Worm (Caenorhabditis elegans) whole organism, young adult: ENCODE data around the gene fipr-6.

Experiments
- B0035.1 ChIP-seq: sonication (generic microtip); optimal IDR thresholded peaks from 2 replicates; lab custom pipeline; 2016; ENCODE audit warnings: missing genetic modification characterization, mild to moderate bottlenecking, missing compliant biosample characterization, missing genotype, missing genetic modification reagents
- B0261.1 ChIP-seq: sonication (generic microtip); optimal IDR thresholded peaks from 2 replicates; lab custom pipeline; 2016; ENCODE audit warnings: mild to moderate bottlenecking, missing genetic modification characterization, moderate library complexity, missing compliant biosample characterization
- D2030.7 ChIP-seq: fragments of 200-800 bp; sonication (Bioruptor generic); IDR thresholded peaks from 2 replicates; pipeline ENCODE4 v1.3.6; 2022; ENCODE audit warnings: missing genetic modification reagents, missing genetic modification characterization, missing compliant biosample characterization
- F22D6.2 ChIP-seq: sonication (generic microtip); optimal IDR thresholded peaks from 2 replicates; lab custom pipeline; 2016; ENCODE audit warnings: mild to moderate bottlenecking, missing genetic modification characterization, missing compliant biosample characterization
- F33H1.4 ChIP-seq: fragments of 200-800 bp; sonication (Bioruptor generic); IDR thresholded peaks from 2 replicates; pipeline ENCODE4 v1.3.6; 2022; ENCODE audit warnings: missing genetic modification reagents, missing genetic modification characterization, missing compliant biosample characterization
- F37B4.10 ChIP-seq: fragments of 200-800 bp; sonication (Bioruptor generic); IDR thresholded peaks from 2 replicates; pipeline ENCODE4 v1.3.6; 2022; ENCODE audit warnings: missing genetic modification characterization, missing compliant biosample characterization
- F57C9.4 ChIP-seq: sonication (generic microtip); optimal IDR thresholded peaks from 2 replicates; lab custom pipeline; 2017; ENCODE audit warnings: mild to moderate bottlenecking, missing genetic modification characterization, missing compliant biosample characterization
- K11D2.4 ChIP-seq: fragments of 200-800 bp; sonication (Bioruptor generic); IDR thresholded peaks from 2 replicates; pipeline ENCODE4 v1.3.6; 2022; ENCODE audit warnings: missing genetic modification reagents, missing genetic modification characterization, missing compliant biosample characterization
- T07F8.4 ChIP-seq: sonication (generic microtip); optimal IDR thresholded peaks from 2 replicates; lab custom pipeline; 2016; ENCODE audit warnings: mild to moderate bottlenecking, missing genetic modification characterization, moderate library complexity, missing compliant biosample characterization
- Y53G8AR.9 ChIP-seq: fragments of 200-800 bp; sonication (Bioruptor generic); conservative IDR thresholded peaks from 2 replicates; pipeline ENCODE4 v1.3.6; 2022; ENCODE audit warnings: missing genetic modification reagents, missing genetic modification characterization, missing compliant biosample characterization
- Y79H2A.3 ChIP-seq: fragments of 200-800 bp; sonication (Bioruptor generic); conservative IDR thresholded peaks from 2 replicates; pipeline ENCODE4 v1.3.6; 2022; ENCODE audit warnings: missing genetic modification reagents, missing genetic modification characterization, missing compliant biosample characterization
- Y95B8A.8 ChIP-seq: fragments of 200-800 bp; sonication (Bioruptor generic); IDR thresholded peaks from 2 replicates; pipeline ENCODE4 v1.3.6; 2022; ENCODE audit warnings: missing genetic modification reagents, missing genetic modification characterization, missing compliant biosample characterization
- akir-1 ChIP-seq: fragments of 200-800 bp; sonication (Bioruptor generic); optimal IDR thresholded peaks from 2 replicates; lab custom pipeline; 2018; ENCODE audit warnings: mild to moderate bottlenecking, missing genetic modification characterization, moderate library complexity, missing compliant biosample characterization
- aptf-3 ChIP-seq: fragments of 200-800 bp; sonication (Bioruptor generic); IDR thresholded peaks from 2 replicates; pipeline ENCODE4 v1.3.6; 2022; ENCODE audit warnings: missing genetic modification characterization, missing compliant biosample characterization
- bed-2 ChIP-seq: fragments of 200-800 bp; sonication (Bioruptor generic); IDR thresholded peaks from 2 replicates; pipeline ENCODE4 v1.3.6; 2022; ENCODE audit warnings: missing genetic modification reagents, missing genetic modification characterization, missing compliant biosample characterization
- ccch-3 ChIP-seq: fragments of 200-800 bp; sonication (Bioruptor generic); optimal IDR thresholded peaks from 2 replicates; lab custom pipeline; 2018; ENCODE audit warnings: mild to moderate bottlenecking, missing genetic modification characterization, missing compliant biosample characterization
- ceh-58 ChIP-seq: fragments of 200-800 bp; sonication (Bioruptor generic); IDR thresholded peaks from 2 replicates; pipeline ENCODE4 v1.3.6; 2022; ENCODE audit warnings: missing genetic modification characterization, missing compliant biosample characterization
- ceh-91 ChIP-seq: fragments of 200-800 bp; sonication (Bioruptor generic); IDR thresholded peaks from 2 replicates; pipeline ENCODE4 v1.3.6; 2022; ENCODE audit warnings: missing genetic modification reagents, missing genetic modification characterization, missing compliant biosample characterization
- chd-7 ChIP-seq: sonication (generic microtip); optimal IDR thresholded peaks from 2 replicates; lab custom pipeline; 2016; ENCODE audit warnings: mild to moderate bottlenecking, missing genetic modification characterization, moderate library complexity, missing compliant biosample characterization
- die-1 ChIP-seq: sonication (generic microtip); optimal IDR thresholded peaks from 2 replicates; lab custom pipeline; 2016; ENCODE audit warnings: missing genotype, mild to moderate bottlenecking, missing genetic modification characterization, missing compliant biosample characterization
- dpl-1 ChIP-seq: fragments of 150-350 bp; optimal IDR thresholded peaks from 2 replicates; lab custom pipeline; 2014; ENCODE audit warnings: missing biosample characterization, missing genetic modification reagents, missing genetic modification characterization
- egl-18 ChIP-seq: fragments of 200-800 bp; sonication (Bioruptor generic); IDR thresholded peaks from 2 replicates; pipeline ENCODE4 v1.3.6; 2022; ENCODE audit warnings: missing genetic modification reagents, missing genetic modification characterization, missing compliant biosample characterization
- egl-44 ChIP-seq: fragments of 200-800 bp; sonication (Bioruptor generic); IDR thresholded peaks from 2 replicates; pipeline ENCODE4 v1.3.6; 2022; ENCODE audit warnings: missing genetic modification reagents, missing genetic modification characterization, missing compliant biosample characterization
- egrh-3 ChIP-seq: fragments of 200-800 bp; sonication (Bioruptor generic); IDR thresholded peaks from 2 replicates; pipeline ENCODE4 v1.3.6; 2022; ENCODE audit warnings: missing genetic modification reagents, missing genetic modification characterization, missing compliant biosample characterization
- ekl-4 ChIP-seq: fragments of 200-800 bp; sonication (Bioruptor generic); IDR thresholded peaks from 2 replicates; pipeline ENCODE4 v1.3.6; 2022; ENCODE audit warnings: missing genetic modification reagents, missing genetic modification characterization, missing compliant biosample characterization
- ets-4 ChIP-seq: fragments of 200-800 bp; sonication (Bioruptor generic); optimal IDR thresholded peaks from 2 replicates; lab custom pipeline; 2018; ENCODE audit warnings: mild to moderate bottlenecking, missing genetic modification characterization, missing compliant biosample characterization
- gei-17 ChIP-seq: fragments of 200-800 bp; sonication (Bioruptor generic); optimal IDR thresholded peaks from 2 replicates; lab custom pipeline; 2018; ENCODE audit warnings: mild to moderate bottlenecking, missing genetic modification characterization, missing compliant biosample characterization
- hmg-1.2 ChIP-seq: fragments of 200-800 bp; sonication (Bioruptor generic); IDR thresholded peaks from 2 replicates; pipeline ENCODE4 v1.3.6; 2022; ENCODE audit warnings: missing genetic modification reagents, missing genetic modification characterization, missing compliant biosample characterization
- hmg-20 ChIP-seq: fragments of 200-800 bp; sonication (Bioruptor generic); IDR thresholded peaks from 2 replicates; pipeline ENCODE4 v1.3.6; 2022; ENCODE audit warnings: missing genetic modification reagents, missing genetic modification characterization, missing compliant biosample characterization
- hrde-1 ChIP-seq: sonication (generic microtip); optimal IDR thresholded peaks from 2 replicates; lab custom pipeline; 2016; ENCODE audit warnings: missing genetic modification characterization, mild to moderate bottlenecking, missing compliant biosample characterization, moderate library complexity, missing genotype, missing genetic modification reagents, borderline replicate concordance
- lag-1 ChIP-seq: fragments of 200-800 bp; sonication (Bioruptor generic); IDR thresholded peaks from 2 replicates; pipeline ENCODE4 v1.3.6; 2022; ENCODE audit warnings: missing genetic modification reagents, missing genetic modification characterization, missing compliant biosample characterization
- let-607 ChIP-seq, 2 experiments: fragments of 200-800 bp in 1 of 2; sonication (Bioruptor generic) in 1 of 2; sonication (generic microtip) in 1 of 2; optimal IDR thresholded peaks; 2 replicates each; lab custom pipeline; 2016 to 2018; ENCODE audit warnings: mild to moderate bottlenecking in 2 of 2, missing compliant biosample characterization in 2 of 2, missing genetic modification characterization in 2 of 2, moderate library complexity in 2 of 2, missing genotype in 1 of 2
- lin-26 ChIP-seq: fragments of 200-800 bp; sonication (Bioruptor generic); IDR thresholded peaks from 2 replicates; pipeline ENCODE4 v1.3.6; 2022; ENCODE audit warnings: missing genetic modification reagents, missing genetic modification characterization, missing compliant biosample characterization
- lsl-1 ChIP-seq: fragments of 200-800 bp; sonication (Bioruptor generic); optimal IDR thresholded peaks from 2 replicates; lab custom pipeline; 2018; ENCODE audit warnings: mild to moderate bottlenecking, missing genetic modification characterization, moderate library complexity, missing compliant biosample characterization
- lsy-27 ChIP-seq: sonication (generic microtip); optimal IDR thresholded peaks from 2 replicates; lab custom pipeline; 2017; ENCODE audit warnings: missing genetic modification characterization, mild to moderate bottlenecking, missing compliant biosample characterization, antibody characterized with exemption, missing genotype, borderline replicate concordance; ENCODE audit not compliant: insufficient read depth
- madf-6 ChIP-seq: fragments of 200-800 bp; sonication (Bioruptor generic); IDR thresholded peaks from 2 replicates; pipeline ENCODE4 v1.3.6; 2022; ENCODE audit warnings: missing genetic modification reagents, missing genetic modification characterization, missing compliant biosample characterization
- mxl-1 ChIP-seq: sonication (generic microtip); optimal IDR thresholded peaks from 2 replicates; lab custom pipeline; 2016; ENCODE audit warnings: missing genetic modification characterization, missing compliant biosample characterization
- nfya-2 ChIP-seq: fragments of 200-800 bp; sonication (Bioruptor generic); IDR thresholded peaks from 2 replicates; pipeline ENCODE4 v1.3.6; 2022; ENCODE audit warnings: missing genetic modification reagents, missing genetic modification characterization, missing compliant biosample characterization
- nfyb-1 ChIP-seq: fragments of 200-800 bp; sonication (Bioruptor generic); IDR thresholded peaks from 2 replicates; pipeline ENCODE4 v1.3.6; 2022; ENCODE audit warnings: missing genetic modification reagents, missing genetic modification characterization, missing compliant biosample characterization
- nhr-80 ChIP-seq: sonication (generic microtip); optimal IDR thresholded peaks from 2 replicates; lab custom pipeline; 2016; ENCODE audit warnings: missing genetic modification characterization, missing compliant biosample characterization
- nhr-90 ChIP-seq: sonication (generic microtip); optimal IDR thresholded peaks from 2 replicates; lab custom pipeline; 2016; ENCODE audit warnings: missing genotype, mild to moderate bottlenecking, missing genetic modification characterization, missing compliant biosample characterization
- sea-2 ChIP-seq: fragments of 200-800 bp; sonication (Bioruptor generic); IDR thresholded peaks from 2 replicates; pipeline ENCODE4 v1.3.6; 2022; ENCODE audit warnings: missing genetic modification characterization, missing compliant biosample characterization
- tbp1 ChIP-seq: fragments of 200-800 bp; sonication (Bioruptor generic); optimal IDR thresholded peaks from 2 replicates; lab custom pipeline; 2018; ENCODE audit warnings: mild to moderate bottlenecking, missing genetic modification characterization, missing compliant biosample characterization
- tbx-9 ChIP-seq: sonication (generic microtip); optimal IDR thresholded peaks from 2 replicates; lab custom pipeline; 2016; ENCODE audit warnings: borderline replicate concordance, missing genetic modification characterization, inconsistent platforms, missing compliant biosample characterization
- tlf-1 ChIP-seq: fragments of 200-800 bp; sonication (Bioruptor generic); optimal IDR thresholded peaks from 2 replicates; lab custom pipeline; 2018; ENCODE audit warnings: mild to moderate bottlenecking, missing genetic modification characterization, missing compliant biosample characterization
- zfh-2 ChIP-seq: fragments of 200-800 bp; sonication (Bioruptor generic); conservative IDR thresholded peaks from 2 replicates; pipeline ENCODE4 v1.3.6; 2022; ENCODE audit warnings: missing genetic modification reagents, missing genetic modification characterization, missing compliant biosample characterization
- zim-3 ChIP-seq: sonication (generic microtip); optimal IDR thresholded peaks from 2 replicates; lab custom pipeline; 2017; ENCODE audit warnings: mild to moderate bottlenecking, missing genetic modification characterization, moderate library complexity, missing compliant biosample characterization
- ztf-26 ChIP-seq: sonication (generic microtip); optimal IDR thresholded peaks from 2 replicates; lab custom pipeline; 2017; ENCODE audit warnings: missing genetic modification characterization, missing compliant biosample characterization
- ztf-6 ChIP-seq: fragments of 200-800 bp; sonication (Bioruptor generic); IDR thresholded peaks from 2 replicates; pipeline ENCODE4 v1.3.6; 2022; ENCODE audit warnings: missing genetic modification reagents, missing genetic modification characterization, missing compliant biosample characterization

Gene fipr-6

DNA sequence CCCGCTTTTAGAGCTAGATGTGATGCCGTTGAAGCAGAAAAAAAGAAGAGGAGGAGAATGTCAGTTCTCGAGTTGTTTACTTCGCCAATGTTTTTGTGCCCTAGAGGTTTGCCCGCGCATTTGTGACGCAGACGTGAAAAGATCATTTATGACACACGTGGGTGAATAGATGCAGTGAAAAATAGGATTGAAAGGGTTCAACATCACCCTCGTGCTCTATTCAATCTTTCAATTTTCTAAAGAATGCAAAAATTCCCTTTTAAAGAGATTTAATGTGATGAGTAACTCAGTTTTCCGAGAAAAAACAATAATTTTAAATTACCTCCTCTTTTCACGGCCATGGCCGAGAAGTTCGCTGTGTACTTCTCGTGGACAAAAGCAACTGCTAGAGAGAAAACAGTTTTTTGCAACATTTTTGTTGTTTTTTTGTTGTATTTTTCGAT is 15.4 kb downstream of the fipr-6 start (continued):
- TF ChIP-seq ets-4 (no peak), egrh-3 (no peak), nfya-2 (GFP tag; lab: Robert Waterston, UW) (no peak), gei-17 (GFP tag; lab: Kevin White, UChicago) (no peak), Y95B8A.8 (GFP tag; lab: Robert Waterston, UW) (no peak), hmg-1.2 (GFP tag; lab: Robert Waterston, UW) (peak; percentile 24; the same call in 1 of the 2 replicates), K11D2.4 (GFP tag; lab: Robert Waterston, UW) (0 out of 2 replicates have a peak, but pooled peaks have one; percentile 52), hmg-20 (GFP tag; lab: Robert Waterston, UW) (no peak), F22D6.2 (tag; lab: Kevin White, UChicago) (no peak), lin-26 (GFP tag; lab: Robert Waterston, UW) (no peak), T07F8.4 (tag; lab: Kevin White, UChicago) (no peak), egl-44 (no peak), mxl-1 (tag; lab: Kevin White, UChicago) (no peak), ceh-91 (peak; percentile 46), lag-1 (GFP tag; lab: Robert Waterston, UW) (no peak), nhr-90 (no peak), F37B4.10 (GFP tag; lab: Robert Waterston, UW) (no peak), lsl-1 (GFP tag; lab: Kevin White, UChicago) (peak; percentile 5), ekl-4 (GFP tag; lab: Robert Waterston, UW) (no peak), akir-1 (no peak), Y53G8AR.9 (GFP tag; lab: Robert Waterston, UW) (no peak), Y79H2A.3 (GFP tag; lab: Robert Waterston, UW) (no peak), madf-6 (peak; percentile 50), dpl-1 (peak; percentile 19), ceh-58 (GFP tag; lab: Robert Waterston, UW) (no peak), D2030.7 (peak; percentile 37; the same call in 1 of the 2 replicates), B0261.1 (no peak), B0035.1 (tag; lab: Kevin White, UChicago) (no peak), zim-3 (no peak), die-1 (tag; lab: Kevin White, UChicago) (no peak), F33H1.4 (GFP tag; lab: Robert Waterston, UW) (no peak), nfyb-1 (GFP tag; lab: Robert Waterston, UW) (no peak), tlf-1 (no peak), egl-18 (GFP tag; lab: Robert Waterston, UW) (no peak), lsy-27 (tag; lab: Kevin White, UChicago) (no peak), hrde-1 (tag; lab: Kevin White, UChicago) (no peak), let-607 (tag; optimal IDR thresholded peaks at IDR 0.05; lab: Kevin White, UChicago) (no peak), sea-2 (GFP tag; lab: Robert Waterston, UW) (no peak), aptf-3 (GFP tag; lab: Robert Waterston, UW) (no peak), ztf-6 (GFP tag; lab: Robert Waterston, UW) (no peak), F57C9.4 (tag; lab: Kevin White, UChicago) (no peak), ccch-3 (GFP tag; lab: Kevin White, UChicago) (no peak), tbp1 (GFP tag; lab: Kevin White, UChicago) (no peak), chd-7 (tag; lab: Kevin White, UChicago) (no peak), tbx-9 (tag; lab: Kevin White, UChicago) (no peak), ztf-26 (tag; lab: Kevin White, UChicago) (no peak), zfh-2 (GFP tag; lab: Robert Waterston, UW) (no peak), bed-2 (GFP tag; lab: Robert Waterston, UW) (no peak), nhr-80 (tag; lab: Kevin White, UChicago) (no peak)
